Worm (Caenorhabditis elegans): ENCODE results near the gene dot-1.4.

DNA sequence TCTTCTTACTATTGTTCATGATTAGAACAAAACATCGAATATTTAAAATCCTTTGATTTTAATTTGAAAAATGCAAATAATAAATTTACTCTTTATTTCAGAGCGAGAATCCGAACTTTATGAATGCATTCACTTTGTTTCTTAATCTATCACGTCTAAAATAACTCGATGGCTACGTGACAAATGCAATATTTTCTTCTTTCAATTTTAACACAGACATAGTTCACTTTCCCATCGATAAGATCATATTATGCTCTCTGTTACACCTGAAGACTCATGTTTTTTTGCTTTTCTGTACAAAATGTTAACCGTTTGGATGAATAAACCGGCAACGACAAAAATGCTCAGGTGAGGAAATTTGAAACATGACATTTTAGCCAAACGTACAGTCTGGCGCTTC lies 38.1 kb upstream of the dot-1.4 start:
- TF ChIP-seq nhr-10 (tag; optimal IDR thresholded peaks at IDR 0.05) (no peak), lin-13 (GFP tag; optimal IDR thresholded peaks at IDR 0.05) (no peak), zag-1 (tag; optimal IDR thresholded peaks at IDR 0.05) (no peak), lsy-2 (tag; optimal IDR thresholded peaks at IDR 0.05) (no peak), ceh-82 (tag; optimal IDR thresholded peaks at IDR 0.05) (no peak), nhr-237 (tag; optimal IDR thresholded peaks at IDR 0.05) (no peak), C34F6.9 (tag; optimal IDR thresholded peaks at IDR 0.05) (no peak), unc-62 (GFP tag; optimal IDR thresholded peaks at IDR 0.05) (no peak), elt-3 (tag; optimal IDR thresholded peaks at IDR 0.05) (no peak), snpc-4 (tag; optimal IDR thresholded peaks at IDR 0.05) (no peak), sma-9 (GFP tag; optimal IDR thresholded peaks at IDR 0.05) (no peak), sma-9 (tag; optimal IDR thresholded peaks at IDR 0.05) (no peak), blmp-1 (tag; optimal IDR thresholded peaks at IDR 0.05; ENCODE audit: insufficient read depth) (no peak), egl-27 (tag; optimal IDR thresholded peaks at IDR 0.05) (no peak)

Measured in whole organism, L2 larva.